Worm (Caenorhabditis elegans) whole organism, mixed stage, embryonic: ENCODE data around the gene T22F7.1.

Experiments used
- M03D4.4 ChIP-seq: sonication (generic microtip); optimal IDR thresholded peaks from 2 replicates; lab custom pipeline; 2017; ENCODE audit warnings: mild to moderate bottlenecking, missing genetic modification characterization, missing compliant biosample characterization
- ceh-43 ChIP-seq: fragments of 200-800 bp; sonication (Bioruptor generic); optimal IDR thresholded peaks from 2 replicates; lab custom pipeline; 2018; ENCODE audit warnings: mild to moderate bottlenecking, missing genetic modification characterization, moderate library complexity, missing compliant biosample characterization
- ham-2 ChIP-seq: fragments of 200-800 bp; sonication (Bioruptor generic); optimal IDR thresholded peaks from 2 replicates; lab custom pipeline; 2018; ENCODE audit warnings: mild to moderate bottlenecking, missing genetic modification characterization, missing compliant biosample characterization
- lin-13 ChIP-seq: fragments of 150-350 bp; optimal IDR thresholded peaks from 2 replicates; lab custom pipeline; 2014; ENCODE audit warnings: missing biosample characterization, missing genetic modification characterization
- lin-32 ChIP-seq: fragments of 200-800 bp; sonication (Bioruptor generic); optimal IDR thresholded peaks from 2 replicates; lab custom pipeline; 2018; ENCODE audit warnings: mild to moderate bottlenecking, missing genetic modification characterization, missing compliant biosample characterization
- lsy-2 ChIP-seq: fragments of 150-350 bp; optimal IDR thresholded peaks from 2 replicates; lab custom pipeline; 2014; ENCODE audit warnings: missing biosample characterization, missing genetic modification characterization
- mls-2 ChIP-seq: sonication (generic microtip); optimal IDR thresholded peaks from 2 replicates; lab custom pipeline; 2016; ENCODE audit warnings: mild to moderate bottlenecking, missing genetic modification characterization, moderate library complexity, missing compliant biosample characterization
- nhr-28 ChIP-seq: fragments of 150-350 bp; optimal IDR thresholded peaks from 2 replicates; lab custom pipeline; 2014; ENCODE audit warnings: missing biosample characterization, missing genetic modification characterization
- nhr-76 ChIP-seq: sonication (generic microtip); optimal IDR thresholded peaks from 2 replicates; lab custom pipeline; 2017; ENCODE audit warnings: missing biosample characterization, missing genetic modification characterization
- pha-4 ChIP-seq: fragments of 150-350 bp; optimal IDR thresholded peaks from 2 replicates; lab custom pipeline; 2018; ENCODE audit warnings: missing biosample characterization, missing genetic modification reagents, missing genetic modification characterization
- tbx-8 ChIP-seq: fragments of 200-800 bp; sonication (Bioruptor generic); optimal IDR thresholded peaks from 2 replicates; lab custom pipeline; 2018; ENCODE audit warnings: mild to moderate bottlenecking, missing genetic modification characterization, moderate library complexity, missing compliant biosample characterization
- unc-39 ChIP-seq: fragments of 150-350 bp; optimal IDR thresholded peaks from 2 replicates; lab custom pipeline; 2014; ENCODE audit warnings: missing biosample characterization, missing genetic modification characterization
- ztf-11 ChIP-seq: fragments of 150-350 bp; optimal IDR thresholded peaks from 2 replicates; lab custom pipeline; 2014; ENCODE audit warnings: missing biosample characterization, missing genetic modification characterization

The T22F7.1 gene

DNA sequence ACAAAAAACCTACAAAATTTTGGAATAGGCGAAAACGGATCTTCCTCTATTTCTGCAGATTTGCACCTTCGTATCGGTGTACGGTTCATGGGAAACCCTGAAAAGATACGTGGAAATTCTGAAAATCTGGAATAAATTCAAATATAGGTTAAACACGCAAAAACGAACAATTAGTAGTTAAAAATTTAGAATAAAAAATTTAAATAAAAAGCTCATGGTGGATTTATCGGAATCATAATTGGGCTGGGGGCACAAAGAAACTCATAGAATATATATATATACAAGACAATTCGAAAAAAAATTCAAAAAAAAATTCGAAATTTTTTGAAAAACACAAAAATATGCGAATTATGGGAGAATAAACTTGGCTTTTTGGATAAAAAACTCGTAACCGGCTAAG lies 45.1 kb downstream of the T22F7.1 start, which contains the start of gene helq-1:
helq-1 (minus strand) TSS at position 101 of the 400 bp plus-strand sequence.
- TF ChIP-seq ceh-43 (no peak), M03D4.4 (tag; lab: Kevin White, UChicago) (no peak), pha-4 (tag; lab: Kevin White, UChicago) (no peak), ztf-11 (tag; lab: Kevin White, UChicago) (no peak), tbx-8 (GFP tag; lab: Kevin White, UChicago) (no peak), lsy-2 (no peak), unc-39 (no peak), lin-32 (GFP tag; lab: Kevin White, UChicago) (no peak)

DNA sequence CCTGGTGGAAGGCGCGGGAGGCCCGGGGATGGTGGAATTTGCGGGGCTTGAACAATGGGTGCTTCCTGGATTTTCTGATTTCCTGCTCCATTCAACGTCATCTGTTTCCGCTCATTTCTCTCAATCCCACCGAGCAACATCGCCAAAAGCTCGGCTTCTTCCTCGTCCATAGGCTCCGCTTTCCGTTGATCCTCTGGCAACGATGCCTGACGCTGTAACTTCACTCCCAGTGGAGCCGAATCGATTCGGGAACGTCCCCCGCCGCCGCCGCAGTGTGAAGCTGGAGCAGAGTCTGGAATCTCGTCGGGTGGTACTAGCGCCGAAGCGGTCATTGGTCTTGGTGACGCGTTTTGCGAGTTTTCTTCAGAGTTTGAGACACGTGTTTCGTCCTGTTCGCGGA lies 53.6 kb downstream of the T22F7.1 start:
- TF ChIP-seq nhr-76 (tag; lab: Kevin White, UChicago), result no peak
- no peak for TF ChIP-seq ham-2
- TF ChIP-seq nhr-28 (tag; lab: Kevin White, UChicago), result no peak
- no peak for TF ChIP-seq lin-13 (tag; lab: Kevin White, UChicago)
- no peak for TF ChIP-seq mls-2 (tag; lab: Kevin White, UChicago)
